Worm (Caenorhabditis elegans): Measurements from ENCODE around the gene mig-15.

ce11 chrX:10406203-10406602, 22.3 kb downstream of the mig-15 start, which contains the start of gene gur-3:
- TF ChIP-seq sem-2 (GFP tag; optimal IDR thresholded peaks at IDR 0.05): no peak
- no peak for TF ChIP-seq hlh-1 (tag; optimal IDR thresholded peaks at IDR 0.05)
